Worm (Caenorhabditis elegans) whole organism, midembryonic: ENCODE data around the gene F29C12.6.

Experiments
- T22C8.4 ChIP-seq: fragments of 200-800 bp; sonication (Bioruptor generic); IDR thresholded peaks from 2 replicates; pipeline ENCODE4 v1.3.6; 2022; ENCODE audit warnings: missing genetic modification characterization, missing compliant biosample characterization
- flt-1 ChIP-seq: fragments of 200-800 bp; sonication (Bioruptor generic); IDR thresholded peaks from 2 replicates; pipeline ENCODE4 v1.3.6; 2022; ENCODE audit warnings: missing genetic modification characterization, missing compliant biosample characterization
- ztf-23 ChIP-seq: fragments of 200-800 bp; sonication (Bioruptor generic); IDR thresholded peaks from 2 replicates; pipeline ENCODE4 v1.3.6; 2022; ENCODE audit warnings: missing genetic modification reagents, missing genetic modification characterization, missing compliant biosample characterization

DNA sequence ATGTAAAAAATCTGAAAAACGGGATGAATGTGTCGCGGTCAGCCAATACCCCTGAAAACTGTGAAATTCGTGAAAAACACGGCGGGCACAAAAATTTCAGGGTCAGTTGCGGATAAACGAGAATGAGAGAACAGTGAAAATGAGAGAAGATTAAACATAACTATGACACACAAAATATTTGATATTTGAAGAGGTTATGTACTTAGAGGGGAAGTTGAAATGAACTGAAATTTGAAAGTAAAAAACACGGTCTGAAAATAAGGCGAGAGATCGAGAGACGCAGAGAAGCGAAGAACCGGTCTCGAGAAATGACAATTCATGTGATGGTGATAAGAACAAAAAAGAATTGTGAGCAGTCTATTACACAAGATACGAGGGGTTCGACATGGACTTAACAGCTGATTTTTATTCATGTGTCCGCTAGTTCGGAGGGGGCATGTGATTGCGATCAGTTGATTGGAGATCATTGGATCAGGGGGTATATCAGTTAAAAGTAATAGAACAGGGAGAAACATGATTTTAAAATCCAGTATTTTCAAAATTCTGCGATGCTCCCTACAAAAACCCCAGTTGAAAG, 36.1 kb downstream of the F29C12.6 start, which contains the start of gene moe-3:
- no peak for TF ChIP-seq flt-1 (GFP tag; lab: Robert Waterston, UW)
- TF ChIP-seq ztf-23, result no peak
- no peak for TF ChIP-seq T22C8.4 (GFP tag; lab: Robert Waterston, UW)
